Fruit fly (Drosophila melanogaster) whole organism, embryonic: ENCODE data around the gene IntS14.

Experiments used
- Atf-2 ChIP-seq: fragments of 200-800 bp; sonication (Bioruptor generic); optimal IDR thresholded peaks from 2 replicates; lab custom pipeline; 2016; ENCODE audit warnings: missing biosample characterization, missing genetic modification characterization
- Blimp-1 ChIP-seq: fragments of 200-800 bp; sonication (Bioruptor generic); optimal IDR thresholded peaks from 3 replicates; lab custom pipeline; 2018; ENCODE audit warnings: missing biosample characterization, missing genetic modification characterization, mild to moderate bottlenecking, moderate library complexity, missing genetic modification reagents
- CG10979 ChIP-seq: fragments of 200-800 bp; sonication (Bioruptor generic); optimal IDR thresholded peaks from 2 replicates; lab custom pipeline; 2018; ENCODE audit warnings: missing biosample characterization, mild to moderate bottlenecking, missing genetic modification characterization, moderate library complexity
- CG11504 ChIP-seq: fragments of 200-800 bp; sonication (Bioruptor generic); optimal IDR thresholded peaks from 3 replicates; lab custom pipeline; 2019; ENCODE audit warnings: missing biosample characterization, mild to moderate bottlenecking, missing genetic modification characterization, moderate library complexity
- CG13424 ChIP-seq: fragments of 200-800 bp; sonication (Bioruptor generic); optimal IDR thresholded peaks from 2 replicates; lab custom pipeline; 2019; ENCODE audit warnings: missing biosample characterization, mild to moderate bottlenecking, missing genetic modification characterization, moderate library complexity
- CG1602 ChIP-seq: fragments of 200-800 bp; sonication (Bioruptor generic); optimal IDR thresholded peaks from 3 replicates; lab custom pipeline; 2016; ENCODE audit warnings: missing biosample characterization, missing genetic modification characterization
- CG18599 ChIP-seq: fragments of 200-800 bp; sonication (Bioruptor generic); optimal IDR thresholded peaks from 3 replicates; lab custom pipeline; 2017; ENCODE audit warnings: missing biosample characterization, missing genetic modification characterization, mild to moderate bottlenecking, moderate library complexity, missing genetic modification reagents
- CG2678 ChIP-seq: fragments of 200-800 bp; sonication (Bioruptor generic); optimal IDR thresholded peaks from 3 replicates; lab custom pipeline; 2019; ENCODE audit warnings: missing biosample characterization, mild to moderate bottlenecking, missing genetic modification characterization, moderate library complexity
- CG2712 ChIP-seq: fragments of 200-800 bp; optimal IDR thresholded peaks from 3 replicates; lab custom pipeline; 2019; ENCODE audit warnings: missing biosample characterization, mild to moderate bottlenecking, missing genetic modification characterization, moderate library complexity
- CG2875 ChIP-seq: fragments of 200-800 bp; sonication (Bioruptor generic); optimal IDR thresholded peaks from 2 replicates; lab custom pipeline; 2017; ENCODE audit warnings: missing biosample characterization, mild to moderate bottlenecking, missing genetic modification characterization, missing genetic modification reagents
- CG31365 ChIP-seq: fragments of 200-800 bp; sonication (Bioruptor generic); optimal IDR thresholded peaks from 2 replicates; lab custom pipeline; 2018; ENCODE audit warnings: missing biosample characterization, mild to moderate bottlenecking, missing genetic modification characterization
- CG32767 ChIP-seq: fragments of 200-800 bp; sonication (Bioruptor generic); IDR thresholded peaks from 2 replicates; pipeline ENCODE4 v1.3.6; 2022; ENCODE audit warnings: missing biosample characterization, missing genetic modification characterization
- CG3726 ChIP-seq: fragments of 200-800 bp; sonication (Bioruptor generic); IDR thresholded peaks from 3 replicates; pipeline ENCODE4, ENCODE4 v1.3.6; 2022; ENCODE audit warnings: missing biosample characterization, missing genetic modification characterization
- CG3838 ChIP-seq: fragments of 200-800 bp; sonication (Bioruptor generic); optimal IDR thresholded peaks from 3 replicates; lab custom pipeline; 2016; ENCODE audit warnings: missing biosample characterization, missing genetic modification characterization
- CG4820 ChIP-seq: fragments of 200-800 bp; sonication (Bioruptor generic); optimal IDR thresholded peaks from 3 replicates; lab custom pipeline; 2016; ENCODE audit warnings: missing biosample characterization, missing genetic modification characterization
- CG6689 ChIP-seq: fragments of 200-800 bp; sonication (Bioruptor generic); IDR thresholded peaks from 2 replicates; pipeline ENCODE4 v1.3.6; 2022; ENCODE audit warnings: missing biosample characterization, missing genetic modification characterization
- CG8388 ChIP-seq: fragments of 200-800 bp; sonication (Bioruptor generic); optimal IDR thresholded peaks from 2 replicates; lab custom pipeline; 2019; ENCODE audit warnings: missing biosample characterization, mild to moderate bottlenecking, missing genetic modification characterization, moderate library complexity
- CG8765 ChIP-seq: fragments of 200-800 bp; sonication (Bioruptor generic); IDR thresholded peaks from 2 replicates; pipeline ENCODE4 v1.3.6; 2022; ENCODE audit warnings: missing biosample characterization, missing genetic modification characterization
- D ChIP-seq, 2 experiments: fragments of 200-800 bp in 1 of 2; fragments of >200 bp in 1 of 2; sonication (Bioruptor generic) in 1 of 2; optimal IDR thresholded peaks; 2 replicates in 1 of 2; 3 replicates in 1 of 2; lab custom pipeline; 2017; ENCODE audit warnings: mild to moderate bottlenecking in 1 of 2, missing biosample characterization in 1 of 2, missing genetic modification characterization in 1 of 2, missing genetic modification reagents in 1 of 2
- D19A ChIP-seq: fragments of 200-800 bp; optimal IDR thresholded peaks from 3 replicates; lab custom pipeline; 2019; ENCODE audit warnings: missing biosample characterization, mild to moderate bottlenecking, missing genetic modification characterization, moderate library complexity
- E2f2 ChIP-seq: fragments of 200-800 bp; sonication (Bioruptor generic); IDR thresholded peaks from 2 replicates; pipeline ENCODE4 v1.3.6; 2022; ENCODE audit warnings: missing biosample characterization, missing genetic modification characterization
- Fer1 ChIP-seq: fragments of 200-800 bp; sonication (Bioruptor generic); optimal IDR thresholded peaks from 2 replicates; lab custom pipeline; 2017; ENCODE audit warnings: missing biosample characterization, mild to moderate bottlenecking, missing genetic modification characterization
- H2.0 ChIP-seq: fragments of 200-800 bp; sonication (Bioruptor generic); IDR thresholded peaks from 2 replicates; pipeline ENCODE4 v1.3.6; 2022; ENCODE audit warnings: missing biosample characterization, missing genetic modification characterization
- HLH3B ChIP-seq: fragments of 200-800 bp; sonication (Bioruptor generic); IDR thresholded peaks from 2 replicates; pipeline ENCODE4 v1.3.6; 2022; ENCODE audit warnings: missing biosample characterization, missing genetic modification characterization
- Hr51 ChIP-seq, 2 experiments: fragments of 200-800 bp; sonication (Bioruptor generic); optimal IDR thresholded peaks; 2 replicates in 1 of 2; 3 replicates in 1 of 2; lab custom pipeline; 2016 to 2018; ENCODE audit warnings: missing biosample characterization in 2 of 2, missing genetic modification characterization in 2 of 2, mild to moderate bottlenecking in 1 of 2, moderate library complexity in 1 of 2
- Rfx ChIP-seq: fragments of 200-800 bp; sonication (Bioruptor generic); IDR thresholded peaks from 2 replicates; pipeline ENCODE4 v1.3.6; 2022; ENCODE audit warnings: missing biosample characterization, missing genetic modification characterization
- Sox102F ChIP-seq: fragments of 200-800 bp; sonication (Bioruptor generic); optimal IDR thresholded peaks from 2 replicates; lab custom pipeline; 2018; ENCODE audit warnings: missing biosample characterization, mild to moderate bottlenecking, missing genetic modification characterization, moderate library complexity
- Xrp1 ChIP-seq: fragments of 200-800 bp; sonication (Bioruptor generic); IDR thresholded peaks from 2 replicates; pipeline ENCODE4 v1.3.6; 2022; ENCODE audit warnings: missing biosample characterization, missing genetic modification characterization
- ara ChIP-seq: fragments of 200-800 bp; sonication (Bioruptor generic); IDR thresholded peaks from 2 replicates; pipeline ENCODE4 v1.3.6; 2022; ENCODE audit warnings: missing biosample characterization, missing genetic modification characterization
- az2 ChIP-seq: fragments of 200-800 bp; sonication (Bioruptor generic); optimal IDR thresholded peaks from 3 replicates; lab custom pipeline; 2016; ENCODE audit warnings: missing biosample characterization, missing genetic modification characterization
- bigmax ChIP-seq: fragments of 200-800 bp; sonication (Bioruptor generic); optimal IDR thresholded peaks from 2 replicates; lab custom pipeline; 2018; ENCODE audit warnings: missing biosample characterization, mild to moderate bottlenecking, missing genetic modification characterization
- bsh ChIP-seq, 2 experiments: fragments of 200-800 bp; sonication (Bioruptor generic); optimal IDR thresholded peaks; 2 replicates each; lab custom pipeline; 2017 to 2018; ENCODE audit warnings: mild to moderate bottlenecking in 2 of 2, missing biosample characterization in 2 of 2, missing genetic modification characterization in 2 of 2, moderate library complexity in 1 of 2
- btn ChIP-seq: fragments of 200-800 bp; sonication (Bioruptor generic); optimal IDR thresholded peaks from 2 replicates; lab custom pipeline; 2016; ENCODE audit warnings: missing biosample characterization, missing genetic modification characterization
- disco-r ChIP-seq: fragments of 200-800 bp; sonication (Bioruptor generic); optimal IDR thresholded peaks from 2 replicates; lab custom pipeline; 2016; ENCODE audit warnings: missing biosample characterization, missing genetic modification characterization
- dmrt99B ChIP-seq: fragments of 200-800 bp; sonication (Bioruptor generic); optimal IDR thresholded peaks from 2 replicates; lab custom pipeline; 2018; ENCODE audit warnings: missing biosample characterization, mild to moderate bottlenecking, missing genetic modification characterization, moderate library complexity
- esg ChIP-seq: fragments of 200-800 bp; sonication (Bioruptor generic); conservative IDR thresholded peaks from 2 replicates; pipeline ENCODE4 v1.3.6; 2022; ENCODE audit warnings: missing biosample characterization, missing genetic modification characterization
- ewg ChIP-seq: fragments of 200-800 bp; sonication (Bioruptor generic); optimal IDR thresholded peaks from 3 replicates; lab custom pipeline; 2017; ENCODE audit warnings: mild to moderate bottlenecking, missing biosample characterization, missing genetic modification reagents, missing genetic modification characterization
- grau ChIP-seq: fragments of 200-800 bp; optimal IDR thresholded peaks from 3 replicates; lab custom pipeline; 2019; ENCODE audit warnings: missing biosample characterization, mild to moderate bottlenecking, missing genetic modification characterization, moderate library complexity
- hth ChIP-seq: fragments of >200 bp; optimal IDR thresholded peaks from 2 replicates; lab custom pipeline; 2017; ENCODE audit warnings: inconsistent platforms
- ind ChIP-seq: fragments of 200-800 bp; sonication (Bioruptor generic); optimal IDR thresholded peaks from 3 replicates; lab custom pipeline; 2016; ENCODE audit warnings: missing biosample characterization, missing genetic modification characterization
- klu ChIP-seq: fragments of 200-800 bp; sonication (Bioruptor generic); IDR thresholded peaks from 2 replicates; pipeline ENCODE4 v1.3.6; 2022; ENCODE audit warnings: missing biosample characterization, missing genetic modification characterization
- lab ChIP-seq: fragments of 200-800 bp; sonication (Bioruptor generic); optimal IDR thresholded peaks from 3 replicates; lab custom pipeline; 2017; ENCODE audit warnings: missing biosample characterization, missing genetic modification characterization, mild to moderate bottlenecking, moderate library complexity, missing genetic modification reagents
- lilli ChIP-seq: fragments of 200-800 bp; sonication (Bioruptor generic); optimal IDR thresholded peaks from 3 replicates; lab custom pipeline; 2016; ENCODE audit warnings: missing biosample characterization, missing genetic modification characterization
- luna ChIP-seq: fragments of 200-800 bp; sonication (Bioruptor generic); optimal IDR thresholded peaks from 2 replicates; lab custom pipeline; 2016; ENCODE audit warnings: missing biosample characterization, missing genetic modification characterization
- row ChIP-seq: fragments of 200-800 bp; sonication (Bioruptor generic); IDR thresholded peaks from 3 replicates; pipeline ENCODE4 v1.3.6; 2022; ENCODE audit warnings: missing biosample characterization, missing genetic modification characterization
- sd ChIP-seq: fragments of 200-800 bp; sonication (Bioruptor generic); optimal IDR thresholded peaks from 3 replicates; lab custom pipeline; 2018; ENCODE audit warnings: missing biosample characterization, mild to moderate bottlenecking, missing genetic modification characterization, moderate library complexity
- sens ChIP-seq: fragments of 200-800 bp; sonication (Bioruptor generic); peaks from one replicate; lab custom pipeline; 2016; ENCODE audit warnings: missing biosample characterization, missing genetic modification characterization
- sqz ChIP-seq: fragments of 200-800 bp; sonication (Bioruptor generic); optimal IDR thresholded peaks from 3 replicates; lab custom pipeline; 2018; ENCODE audit warnings: missing biosample characterization, mild to moderate bottlenecking, missing genetic modification characterization
- sug ChIP-seq: fragments of 200-800 bp; optimal IDR thresholded peaks from 2 replicates; lab custom pipeline; 2019; ENCODE audit warnings: missing biosample characterization, mild to moderate bottlenecking, missing genetic modification characterization, moderate library complexity
- unpg ChIP-seq: fragments of 200-800 bp; sonication (Bioruptor generic); optimal IDR thresholded peaks from 3 replicates; lab custom pipeline; 2018; ENCODE audit warnings: missing biosample characterization, mild to moderate bottlenecking, missing genetic modification characterization, moderate library complexity
- zfh1 ChIP-seq: fragments of 200-800 bp; sonication (Bioruptor generic); IDR thresholded peaks from 3 replicates; pipeline ENCODE4 v1.3.6; 2022; ENCODE audit warnings: missing biosample characterization, missing genetic modification characterization
- zfh2 ChIP-seq: fragments of 200-800 bp; sonication (Bioruptor generic); optimal IDR thresholded peaks from 2 replicates; lab custom pipeline; 2016; ENCODE audit warnings: missing biosample characterization, missing genetic modification characterization

The IntS14 gene

DNA sequence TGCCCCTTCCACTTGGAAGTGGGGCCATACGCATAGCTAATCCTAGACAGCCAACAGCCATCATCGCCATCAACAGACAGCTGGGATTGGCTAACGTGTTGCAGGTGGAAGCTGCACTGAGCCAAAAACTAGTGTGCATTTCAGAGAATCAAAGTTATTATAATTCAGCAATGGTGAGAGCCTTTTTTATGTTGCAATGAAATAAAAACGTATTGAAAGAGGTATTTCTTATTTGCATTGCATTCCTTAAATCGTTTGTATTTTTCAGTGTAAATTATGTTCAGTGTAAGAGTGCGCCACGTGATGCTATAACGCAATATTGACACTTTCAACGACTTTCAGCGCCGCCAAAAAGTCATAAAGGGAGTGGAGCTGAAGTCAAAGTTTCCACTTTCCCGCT lies 49.3 kb downstream of the IntS14 start (continued):
- TF ChIP-seq CG18599 (GFP tag; lab: Kevin White, UChicago) = peak; percentile 33
- TF ChIP-seq zfh2 = no peak
- no peak for TF ChIP-seq CG3838 (GFP tag; lab: Kevin White, UChicago)
- TF ChIP-seq CG1602 = no peak
- TF ChIP-seq ind = peak; percentile 33
- peak; percentile 7 for TF ChIP-seq CG8388 (GFP tag; lab: Kevin White, UChicago)
- no peak for TF ChIP-seq sug (tag; lab: Kevin White, UChicago)
- TF ChIP-seq ara (GFP tag; lab: Robert Waterston, UW) = peak; percentile 30; the same call in 1 of the 2 replicates
- TF ChIP-seq Xrp1 = 0 out of 2 replicates have a peak, but pooled peaks have one; percentile 15
- peak; percentile 43 for TF ChIP-seq CG2678 (tag; lab: Kevin White, UChicago)
- no peak for TF ChIP-seq CG31365 (tag; lab: Kevin White, UChicago)
- TF ChIP-seq lab (GFP tag; lab: Kevin White, UChicago) = peak; percentile 2
- TF ChIP-seq Fer1 = peak; percentile 41
- peak; percentile 54 for TF ChIP-seq dmrt99B
- 0 out of 2 replicates have a peak, but pooled peaks have one; percentile 8 for TF ChIP-seq E2f2 (GFP tag; lab: Robert Waterston, UW)
- peak; percentile 30 for TF ChIP-seq Blimp-1 (GFP tag; lab: Kevin White, UChicago)
- peak; percentile 24 for TF ChIP-seq CG13424 (tag; lab: Kevin White, UChicago)
- no peak for TF ChIP-seq CG3726 (GFP tag; lab: Robert Waterston, UW)
- no peak for TF ChIP-seq luna (GFP tag; lab: Kevin White, UChicago)
- peak; percentile 47 for TF ChIP-seq sens
- TF ChIP-seq klu (GFP tag; lab: Robert Waterston, UW) = no peak
- TF ChIP-seq zfh1 (GFP tag; lab: Robert Waterston, UW) = no peak
- TF ChIP-seq bsh (GFP tag; optimal IDR thresholded peaks at IDR 0.05; lab: Kevin White, UChicago) = peak in 1 of 2 experiments; percentile 46
- TF ChIP-seq CG2875 (GFP tag; lab: Kevin White, UChicago) = no peak
- TF ChIP-seq Hr51 (GFP tag; optimal IDR thresholded peaks at IDR 0.05; lab: Kevin White, UChicago) = peak in 1 of 2 experiments; percentile 12
- no peak for TF ChIP-seq sqz (GFP tag; lab: Kevin White, UChicago)
- TF ChIP-seq CG10979 = peak; percentile 26
- TF ChIP-seq CG6689 (GFP tag; lab: Robert Waterston, UW) = peak; percentile 28; the same call in 1 of the 2 replicates
- TF ChIP-seq hth (lab: Kevin White, UChicago) = no peak
- 0 out of 2 replicates have a peak, but pooled peaks have one; percentile 17 for TF ChIP-seq H2.0
- TF ChIP-seq esg = 0 out of 2 replicates have a peak, but pooled peaks have one; percentile 23
- TF ChIP-seq Sox102F (GFP tag; lab: Kevin White, UChicago) = peak; percentile 52
- TF ChIP-seq ewg (GFP tag; lab: Kevin White, UChicago) = no peak
- peak; percentile 55 for TF ChIP-seq CG11504 (tag; lab: Kevin White, UChicago)
- peak; percentile 13 for TF ChIP-seq unpg
- peak; percentile 16 for TF ChIP-seq grau
- peak; percentile 30 for TF ChIP-seq CG2712 (tag; lab: Kevin White, UChicago)
- no peak for TF ChIP-seq sd (tag; lab: Kevin White, UChicago)
- peak; percentile 6 for TF ChIP-seq Atf-2 (GFP tag; lab: Kevin White, UChicago)
- TF ChIP-seq disco-r = no peak

DNA sequence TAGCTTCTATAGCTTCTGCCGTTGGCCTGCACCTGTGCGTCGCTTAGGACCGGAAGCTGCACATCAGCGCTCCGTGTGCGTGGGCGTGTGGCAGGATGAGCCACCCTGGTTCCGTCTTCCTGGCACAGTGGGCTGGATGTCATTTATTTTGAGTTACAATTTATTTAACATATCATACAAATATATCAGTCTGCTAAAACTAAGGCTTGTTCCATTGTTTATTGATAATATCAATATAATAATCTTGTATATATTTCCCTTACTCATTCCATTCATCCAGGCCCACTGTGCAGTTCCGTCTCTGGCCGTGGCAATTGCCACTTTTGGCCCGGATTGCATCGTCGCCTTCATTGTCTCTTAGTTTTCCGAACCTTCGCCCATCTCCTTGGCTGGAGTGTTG lies 50.2 kb downstream of the IntS14 start:
- 0 out of 2 replicates have a peak, but pooled peaks have one; percentile 36 for TF ChIP-seq Rfx (GFP tag; lab: Robert Waterston, UW)
- TF ChIP-seq lilli = peak; percentile 28
- peak; percentile 61 for TF ChIP-seq row
- peak; percentile 28 for TF ChIP-seq D19A
- no peak for TF ChIP-seq CG32767 (GFP tag; lab: Robert Waterston, UW)
- peak; percentile 72 for TF ChIP-seq HLH3B
- peak; percentile 42 for TF ChIP-seq az2 (GFP tag; lab: Kevin White, UChicago)
- no peak for TF ChIP-seq bigmax (GFP tag; lab: Kevin White, UChicago)
- TF ChIP-seq CG8765 (GFP tag; lab: Robert Waterston, UW) = 0 out of 2 replicates have a peak, but pooled peaks have one; percentile 28
- TF ChIP-seq CG8388 (GFP tag; lab: Kevin White, UChicago) = peak; percentile 41
- TF ChIP-seq CG4820 (GFP tag; lab: Kevin White, UChicago) = peak; percentile 31
- TF ChIP-seq D (optimal IDR thresholded peaks at IDR 0.05; lab: Kevin White, UChicago) = no peak
- TF ChIP-seq D (GFP tag; optimal IDR thresholded peaks at IDR 0.05; lab: Kevin White, UChicago) = peak; percentile 7
- no peak for TF ChIP-seq btn (GFP tag; lab: Kevin White, UChicago)
- TF ChIP-seq CG11504 (tag; lab: Kevin White, UChicago) = peak; percentile 62
